Worm (Caenorhabditis elegans): ENCODE measurements around the gene dgn-1.

dgn-1 gene

ce11 chrX:10963453-10964046 is 34.8 kb upstream of the dgn-1 start, which contains the start of gene nas-10 (continued):
- TF ChIP-seq hlh-26 (GFP tag; conservative IDR thresholded peaks at IDR 0.05) (no peak), zim-3 (tag; optimal IDR thresholded peaks at IDR 0.05) (peak; percentile 2), ceh-79 (tag; optimal IDR thresholded peaks at IDR 0.05) (no peak), ekl-4 (GFP tag; IDR thresholded peaks at IDR 0.05) (no peak), dpff-1 (tag; optimal IDR thresholded peaks at IDR 0.05) (no peak), F52B5.7 (tag; optimal IDR thresholded peaks at IDR 0.05) (peak; percentile 65), ztf-22 (GFP tag; optimal IDR thresholded peaks at IDR 0.05) (no peak), ztf-18 (tag; optimal IDR thresholded peaks at IDR 0.05) (peak; percentile 69), F37B4.10 (GFP tag; IDR thresholded peaks at IDR 0.05) (no peak), aptf-3 (GFP tag; IDR thresholded peaks at IDR 0.05) (0 out of 2 replicates have a peak, but pooled peaks have one; percentile 11), egrh-3 (GFP tag; IDR thresholded peaks at IDR 0.05) (no peak), ztf-25 (GFP tag; IDR thresholded peaks at IDR 0.05) (peak; percentile 78; the same call in 1 of the 2 replicates), madf-6 (GFP tag; IDR thresholded peaks at IDR 0.05) (no peak), ztf-6 (GFP tag; IDR thresholded peaks at IDR 0.05) (no peak), F57C9.4 (tag; optimal IDR thresholded peaks at IDR 0.05) (peak; percentile 7), ceh-100 (GFP tag; IDR thresholded peaks at IDR 0.05) (no peak), hsf-1 (GFP tag; IDR thresholded peaks at IDR 0.05) (no peak), attf-6 (GFP tag; IDR thresholded peaks at IDR 0.05) (no peak), dox-1 (GFP tag; IDR thresholded peaks at IDR 0.05) (no peak; the same call in 1 of the 2 replicates), rcor-1 (GFP tag; IDR thresholded peaks at IDR 0.05) (peak; percentile 73), nhr-27 (tag; optimal IDR thresholded peaks at IDR 0.05) (peak; percentile 59), ztf-26 (tag; optimal IDR thresholded peaks at IDR 0.05) (peak; percentile 37), lsl-1 (GFP tag; optimal IDR thresholded peaks at IDR 0.05) (no peak), mxl-1 (tag; optimal IDR thresholded peaks at IDR 0.05) (peak; percentile 68), lin-54 (GFP tag; optimal IDR thresholded peaks at IDR 0.05) (no peak), lin-40 (tag; optimal IDR thresholded peaks at IDR 0.05) (no peak), ceh-27 (GFP tag; optimal IDR thresholded peaks at IDR 0.05) (peak; percentile 40), Y79H2A.3 (GFP tag; conservative IDR thresholded peaks at IDR 0.05) (no peak), ZK185.1 (tag; optimal IDR thresholded peaks at IDR 0.05; ENCODE audit: poor library complexity, severe bottlenecking) (peak; percentile 76), dpl-1 (GFP tag; optimal IDR thresholded peaks at IDR 0.05) (no peak), F39B2.1 (GFP tag; IDR thresholded peaks at IDR 0.05) (no peak), mcd-1 (GFP tag; IDR thresholded peaks at IDR 0.05) (no peak; the same call in 1 of the 2 replicates), hmg-20 (GFP tag; IDR thresholded peaks at IDR 0.05) (peak; percentile 57; the same call in 1 of the 2 replicates), athp-1 (tag; optimal IDR thresholded peaks at IDR 0.05) (peak; percentile 41), hrde-1 (tag; optimal IDR thresholded peaks at IDR 0.05; ENCODE audit: borderline replicate concordance) (peak; percentile 73), him-1 (tag; optimal IDR thresholded peaks at IDR 0.05) (peak; percentile 90), lsy-27 (tag; optimal IDR thresholded peaks at IDR 0.05; ENCODE audit: borderline replicate concordance, insufficient read depth) (peak; percentile 26), F23B12.7 (tag; optimal IDR thresholded peaks at IDR 0.05; ENCODE audit: insufficient read depth) (no peak), Y67H2A.10 (GFP tag; conservative IDR thresholded peaks at IDR 0.05) (no peak), somi-1 (GFP tag; optimal IDR thresholded peaks at IDR 0.05) (peak; percentile 9), lin-26 (GFP tag; IDR thresholded peaks at IDR 0.05) (peak; percentile 95), hlh-12 (tag; optimal IDR thresholded peaks at IDR 0.05) (peak; percentile 34), attf-3 (GFP tag; conservative IDR thresholded peaks at IDR 0.05) (no peak), pha-4 (tag; optimal IDR thresholded peaks at IDR 0.05) (no peak), repo-1 (tag; optimal IDR thresholded peaks at IDR 0.05) (no peak), Y53G8AR.9 (GFP tag; conservative IDR thresholded peaks at IDR 0.05) (no peak), sea-2 (GFP tag; IDR thresholded peaks at IDR 0.05) (no peak), nhr-120 (GFP tag; IDR thresholded peaks at IDR 0.05) (no peak)

All from whole organism, young adult.